Worm (Caenorhabditis elegans) whole organism, L4/young adult: ENCODE measurements around the gene rrsr-1.

Source experiments
- W03F9.2 ChIP-seq: fragments of 150-350 bp; optimal IDR thresholded peaks from 2 replicates; lab custom pipeline; 2014; ENCODE audit warnings: missing biosample characterization, missing genetic modification characterization
- dao-5 ChIP-seq: sonication (generic microtip); optimal IDR thresholded peaks from 2 replicates; lab custom pipeline; 2016; ENCODE audit warnings: missing genotype, missing genetic modification characterization, moderate library complexity, missing compliant biosample characterization
- him-1 ChIP-seq: sonication (generic microtip); optimal IDR thresholded peaks from 2 replicates; lab custom pipeline; 2016; ENCODE audit warnings: missing genotype, missing genetic modification reagents, missing genetic modification characterization, missing compliant biosample characterization

DNA sequence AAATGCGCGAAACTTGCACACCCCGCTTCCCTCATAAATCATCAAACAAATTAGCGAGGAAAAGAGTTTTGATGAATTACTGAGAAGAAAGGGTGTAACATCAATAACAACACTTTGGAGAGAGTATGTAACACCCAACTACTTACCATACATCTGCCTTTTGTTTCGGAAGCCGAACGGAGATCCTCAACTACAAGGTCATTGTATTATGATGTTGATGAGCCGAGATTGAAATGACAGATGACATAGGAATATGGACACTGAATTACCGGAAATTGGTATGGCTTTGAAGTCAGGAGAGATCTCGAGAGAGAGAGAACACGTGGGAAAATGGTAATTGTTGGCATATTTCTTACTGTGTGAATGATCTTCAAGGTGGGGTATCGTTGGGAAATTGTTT, 1.2 kb upstream of the rrsr-1 start:
- TF ChIP-seq him-1 (tag; lab: Kevin White, UChicago) (no peak), W03F9.2 (tag; lab: Kevin White, UChicago) (no peak), dao-5 (tag; lab: Kevin White, UChicago) (no peak)
